Fruit fly (Drosophila melanogaster): Measurements from ENCODE around the gene CG31635.

CG31635 gene

dm6 chr2L:6683992-6684882 is 35.3 kb upstream of the CG31635 start, which contains the start of gene Nhe3 (continued):
- TF ChIP-seq her (GFP tag; optimal IDR thresholded peaks at IDR 0.05) (peak; percentile 37), CG7271 (tag; optimal IDR thresholded peaks at IDR 0.05) (peak; percentile 28), chm (GFP tag; IDR thresholded peaks at IDR 0.05) (0 out of 2 replicates have a peak, but pooled peaks have one; percentile 74), so (GFP tag; IDR thresholded peaks at IDR 0.05) (peak; percentile 86), CG7372 (GFP tag; IDR thresholded peaks at IDR 0.05) (peak; percentile 74), z (GFP tag; IDR thresholded peaks at IDR 0.05) (no peak), grn (GFP tag; optimal IDR thresholded peaks at IDR 0.05) (no peak), Trl (optimal IDR thresholded peaks at IDR 0.05) (no peak), Trl (GFP tag; optimal IDR thresholded peaks at IDR 0.05) (peak; percentile 75), CG17186 (GFP tag; optimal IDR thresholded peaks at IDR 0.05) (peak; percentile 30), Sry-β (GFP tag; optimal IDR thresholded peaks at IDR 0.05) (no peak), CTCF (GFP tag; optimal IDR thresholded peaks at IDR 0.05) (peak; percentile 98), CG14667 (GFP tag; IDR thresholded peaks at IDR 0.05) (peak; percentile 73), Atf3 (GFP tag; optimal IDR thresholded peaks at IDR 0.05) (peak; percentile 70), sens-2 (GFP tag; IDR thresholded peaks at IDR 0.05) (peak; percentile 60; the same call in 1 of the 2 replicates), sr (GFP tag; IDR thresholded peaks at IDR 0.05) (0 out of 3 replicates have a peak, but pooled peaks have one; percentile 15), sens (GFP tag) (peak; percentile 97), lbe (GFP tag; optimal IDR thresholded peaks at IDR 0.05) (peak; percentile 48), CG30403 (GFP tag; optimal IDR thresholded peaks at IDR 0.05) (peak; percentile 92), ham (GFP tag; IDR thresholded peaks at IDR 0.05) (0 out of 2 replicates have a peak, but pooled peaks have one; percentile 47), PHDP (tag; optimal IDR thresholded peaks at IDR 0.05) (peak; percentile 71), hth (optimal IDR thresholded peaks at IDR 0.05) (no peak), CG8281 (tag; optimal IDR thresholded peaks at IDR 0.05) (peak; percentile 38), sim (GFP tag; IDR thresholded peaks at IDR 0.05) (0 out of 2 replicates have a peak, but pooled peaks have one; percentile 32), ttk (GFP tag; IDR thresholded peaks at IDR 0.05) (peak; percentile 78), CG4730 (GFP tag; IDR thresholded peaks at IDR 0.05) (peak; percentile 69), Dad (GFP tag; optimal IDR thresholded peaks at IDR 0.05) (peak; percentile 85), CG6813 (GFP tag; optimal IDR thresholded peaks at IDR 0.05) (peak; percentile 60), Vsx1 (GFP tag; optimal IDR thresholded peaks at IDR 0.05) (no peak), HLHmδ (GFP tag; optimal IDR thresholded peaks at IDR 0.05) (no peak), Hr39 (optimal IDR thresholded peaks at IDR 0.05) (no peak), pzg (GFP tag; optimal IDR thresholded peaks at IDR 0.05) (peak; percentile 40), BEAF-32 (GFP tag; optimal IDR thresholded peaks at IDR 0.05) (peak; percentile 56), CG16815 (GFP tag; optimal IDR thresholded peaks at IDR 0.05) (peak; percentile 74), CG7745 (tag; optimal IDR thresholded peaks at IDR 0.05) (no peak), CG13287 (GFP tag; IDR thresholded peaks at IDR 0.05; ENCODE audit: partially characterized antibody) (peak; percentile 47; the same call in 1 of the 2 replicates), CG3065 (GFP tag; optimal IDR thresholded peaks at IDR 0.05) (peak; percentile 59), CG8765 (GFP tag; IDR thresholded peaks at IDR 0.05) (no peak), Awh (GFP tag; IDR thresholded peaks at IDR 0.05) (peak; percentile 76), pros (GFP tag; optimal IDR thresholded peaks at IDR 0.05) (no peak), Spps (tag; optimal IDR thresholded peaks at IDR 0.05) (peak; percentile 61), odd (GFP tag; optimal IDR thresholded peaks at IDR 0.05) (peak; percentile 71), wek (GFP tag; optimal IDR thresholded peaks at IDR 0.05) (no peak), lola (GFP tag; optimal IDR thresholded peaks at IDR 0.05) (peak in 1 of 3 experiments; percentile 70), kni (GFP tag; optimal IDR thresholded peaks at IDR 0.05) (no peak), gsb (GFP tag; IDR thresholded peaks at IDR 0.05) (peak; percentile 60), ci (GFP tag; IDR thresholded peaks at IDR 0.05) (peak; percentile 83), Neu2 (GFP tag; optimal IDR thresholded peaks at IDR 0.05; ENCODE audit: borderline replicate concordance) (no peak), HLH4C (GFP tag; IDR thresholded peaks at IDR 0.05; ENCODE audit: partially characterized antibody) (peak; percentile 68), CG14965 (GFP tag; optimal IDR thresholded peaks at IDR 0.05; ENCODE audit: borderline replicate concordance) (peak; percentile 36)

All from whole organism, embryonic.